Worm (Caenorhabditis elegans) whole organism, L2 larva: Measurements from ENCODE around the gene C39D10.2.

ENCODE experiments used
- Y55F3AM.14 ChIP-seq: fragments of 200-800 bp; sonication (Bioruptor generic); optimal IDR thresholded peaks from 2 replicates; lab custom pipeline; 2018; ENCODE audit warnings: mild to moderate bottlenecking, missing genetic modification characterization, missing compliant biosample characterization
- aly-2 ChIP-seq: fragments of 150-350 bp; optimal IDR thresholded peaks from 2 replicates; lab custom pipeline; 2014; ENCODE audit warnings: missing biosample characterization, missing genetic modification characterization
- ama-1 ChIP-seq: fragments of 150-350 bp; optimal IDR thresholded peaks from 2 replicates; lab custom pipeline; 2018; ENCODE audit warnings: inconsistent platforms
- blmp-1 ChIP-seq: sonication (generic microtip); optimal IDR thresholded peaks from 2 replicates; lab custom pipeline; 2017; ENCODE audit warnings: missing genetic modification characterization, mild to moderate bottlenecking, missing compliant biosample characterization, antibody characterized with exemption, moderate library complexity; ENCODE audit not compliant: insufficient read depth
- ceh-16 ChIP-seq: fragments of 150-350 bp; optimal IDR thresholded peaks from 2 replicates; lab custom pipeline; 2014; ENCODE audit warnings: missing biosample characterization, missing genetic modification characterization
- crh-2 ChIP-seq: sonication (generic microtip); optimal IDR thresholded peaks from 2 replicates; lab custom pipeline; 2017; ENCODE audit warnings: missing biosample characterization, missing genetic modification characterization
- dmd-4 ChIP-seq: sonication (generic microtip); optimal IDR thresholded peaks from 2 replicates; lab custom pipeline; 2017; ENCODE audit warnings: missing biosample characterization, missing genetic modification characterization
- egl-27 ChIP-seq: sonication (generic microtip); optimal IDR thresholded peaks from 3 replicates; lab custom pipeline; 2017; ENCODE audit warnings: missing biosample characterization, missing genetic modification reagents, missing genetic modification characterization
- elt-3 ChIP-seq: sonication (generic microtip); optimal IDR thresholded peaks from 2 replicates; lab custom pipeline; 2017; ENCODE audit warnings: missing biosample characterization, missing genetic modification characterization
- gmeb-1 ChIP-seq: fragments of 150-350 bp; optimal IDR thresholded peaks from 2 replicates; lab custom pipeline; 2014; ENCODE audit warnings: missing biosample characterization, missing genetic modification characterization
- lin-13 ChIP-seq: fragments of 150-350 bp; optimal IDR thresholded peaks from 2 replicates; lab custom pipeline; 2014; ENCODE audit warnings: missing biosample characterization, missing genetic modification reagents, missing genetic modification characterization
- lin-39 ChIP-seq: fragments of 150-350 bp; optimal IDR thresholded peaks from 2 replicates; lab custom pipeline; 2014; ENCODE audit warnings: missing biosample characterization, missing genetic modification reagents, missing genetic modification characterization
- lsy-2 ChIP-seq, 2 experiments: fragments of 150-350 bp in 1 of 2; sonication (generic microtip) in 1 of 2; optimal IDR thresholded peaks; 2 replicates each; lab custom pipeline; 2014 to 2017; ENCODE audit warnings: missing biosample characterization in 2 of 2, missing genetic modification characterization in 2 of 2
- mab-5 ChIP-seq: fragments of 150-350 bp; optimal IDR thresholded peaks from 2 replicates; lab custom pipeline; 2014; ENCODE audit warnings: missing biosample characterization, missing genetic modification characterization
- mdl-1 ChIP-seq, 2 experiments: fragments of 150-350 bp in 1 of 2; sonication (generic microtip) in 1 of 2; optimal IDR thresholded peaks; 2 replicates each; lab custom pipeline; 2017; ENCODE audit warnings: missing biosample characterization in 2 of 2, missing genetic modification characterization in 2 of 2
- nhr-12 ChIP-seq: fragments of 150-350 bp; optimal IDR thresholded peaks from 2 replicates; lab custom pipeline; 2014; ENCODE audit warnings: missing biosample characterization, missing genetic modification characterization
- nhr-129 ChIP-seq: fragments of 150-350 bp; optimal IDR thresholded peaks from 2 replicates; lab custom pipeline; 2014; ENCODE audit warnings: missing biosample characterization, missing genetic modification characterization
- nhr-21 ChIP-seq: fragments of 150-350 bp; optimal IDR thresholded peaks from 2 replicates; lab custom pipeline; 2014; ENCODE audit warnings: missing biosample characterization, missing genetic modification characterization
- nhr-237 ChIP-seq: fragments of 150-350 bp; optimal IDR thresholded peaks from 2 replicates; lab custom pipeline; 2014; ENCODE audit warnings: missing biosample characterization, missing genetic modification characterization
- nhr-6 ChIP-seq: fragments of 150-350 bp; optimal IDR thresholded peaks from 2 replicates; lab custom pipeline; 2014; ENCODE audit warnings: missing biosample characterization, missing genetic modification characterization
- nhr-77 ChIP-seq: fragments of 150-350 bp; optimal IDR thresholded peaks from 2 replicates; lab custom pipeline; 2014; ENCODE audit warnings: missing biosample characterization, missing genetic modification characterization
- skn-1 ChIP-seq: sonication (generic microtip); optimal IDR thresholded peaks from 2 replicates; lab custom pipeline; 2017; ENCODE audit warnings: missing biosample characterization, missing genetic modification characterization
- sma-3 ChIP-seq: sonication (generic microtip); optimal IDR thresholded peaks from 2 replicates; lab custom pipeline; 2016; ENCODE audit warnings: missing genetic modification reagents, missing genetic modification characterization, missing compliant biosample characterization
- sma-9 ChIP-seq, 2 experiments: fragments of 150-350 bp in 1 of 2; sonication (generic microtip) in 1 of 2; optimal IDR thresholded peaks; 2 replicates each; lab custom pipeline; 2014 to 2016; ENCODE audit warnings: missing genetic modification characterization in 2 of 2, mild to moderate bottlenecking in 1 of 2, missing biosample characterization in 1 of 2, missing compliant biosample characterization in 1 of 2, missing genetic modification reagents in 1 of 2, moderate library complexity in 1 of 2
- snpc-4 ChIP-seq: fragments of 150-350 bp; optimal IDR thresholded peaks from 2 replicates; lab custom pipeline; 2014; ENCODE audit warnings: missing biosample characterization, missing genetic modification characterization
- unc-55 ChIP-seq: fragments of 150-350 bp; sonication (generic microtip); optimal IDR thresholded peaks from 3 replicates; lab custom pipeline; 2014; ENCODE audit warnings: missing biosample characterization, missing genetic modification reagents, missing genetic modification characterization
- unc-62 ChIP-seq: fragments of 150-350 bp; optimal IDR thresholded peaks from 2 replicates; lab custom pipeline; 2014; ENCODE audit warnings: missing biosample characterization, missing genetic modification reagents, missing genetic modification characterization
- ztf-1 ChIP-seq: fragments of 200-800 bp; sonication (Bioruptor generic); conservative IDR thresholded peaks from 2 replicates; pipeline ENCODE4 v1.3.6; 2022; ENCODE audit warnings: missing genetic modification characterization, missing compliant biosample characterization

The C39D10.2 gene

ce11 chrX:7867307-7867706 is 21.7 kb upstream of the C39D10.2 start:
- TF ChIP-seq ztf-1 (no peak), lin-39 (no peak), crh-2 (no peak), lsy-2 (tag; optimal IDR thresholded peaks at IDR 0.05; lab: Kevin White, UChicago) (no peak), dmd-4 (tag; lab: Kevin White, UChicago) (no peak), skn-1 (tag; lab: Kevin White, UChicago) (peak; percentile 44)

- TF ChIP-seq unc-55 (GFP tag; lab: Kevin White, UChicago) (peak; percentile 63), nhr-6 (tag; lab: Kevin White, UChicago) (no peak), mab-5 (peak; percentile 29)
Observed at ce11 chrX:7873350-7873749, 15.7 kb upstream of the C39D10.2 start.

ce11 chrX:7875854-7876253 is 13.2 kb upstream of the C39D10.2 start, which contains the start of gene cca-1:
cca-1 (minus strand) TSS chrX:7875954.
- TF ChIP-seq nhr-12 (tag; lab: Kevin White, UChicago): no peak
- no peak for TF ChIP-seq mdl-1 (tag; optimal IDR thresholded peaks at IDR 0.05; lab: Kevin White, UChicago)
- TF ChIP-seq lin-13 (GFP tag; lab: Kevin White, UChicago): no peak
- no peak for TF ChIP-seq Y55F3AM.14 (GFP tag; lab: Kevin White, UChicago)
- TF ChIP-seq unc-62 (GFP tag; lab: Kevin White, UChicago): no peak
- no peak for TF ChIP-seq nhr-237 (tag; lab: Kevin White, UChicago)
- no peak for TF ChIP-seq egl-27 (tag; lab: Kevin White, UChicago)
- TF ChIP-seq sma-9 (GFP tag; optimal IDR thresholded peaks at IDR 0.05; lab: Kevin White, UChicago): no peak
- TF ChIP-seq sma-9 (tag; optimal IDR thresholded peaks at IDR 0.05; lab: Kevin White, UChicago): no peak
- no peak for TF ChIP-seq gmeb-1 (tag; lab: Kevin White, UChicago)

- TF ChIP-seq sma-3 (GFP tag; lab: Kevin White, UChicago) (no peak), ama-1 (no peak), nhr-6 (tag; lab: Kevin White, UChicago) (no peak), nhr-21 (tag; lab: Kevin White, UChicago) (peak; percentile 6)
Observed at ce11 chrX:7880848-7881247, 8.2 kb upstream of the C39D10.2 start, which contains the start of gene C39D10.8. C39D10.8 (minus strand) TSS chrX:7880948.

ce11 chrX:7881307-7881706 is 7.7 kb upstream of the C39D10.2 start:
- no peak for TF ChIP-seq gmeb-1 (tag; lab: Kevin White, UChicago)
- TF ChIP-seq unc-62 (GFP tag; lab: Kevin White, UChicago): no peak
- TF ChIP-seq ceh-16: no peak
- TF ChIP-seq nhr-12 (tag; lab: Kevin White, UChicago): no peak
- TF ChIP-seq nhr-129 (tag; lab: Kevin White, UChicago): no peak
- TF ChIP-seq lin-39: no peak
- TF ChIP-seq aly-2: no peak
- TF ChIP-seq sma-3 (GFP tag; lab: Kevin White, UChicago): no peak
- TF ChIP-seq elt-3 (tag; lab: Kevin White, UChicago): no peak
- TF ChIP-seq sma-9 (GFP tag; optimal IDR thresholded peaks at IDR 0.05; lab: Kevin White, UChicago): no peak
- TF ChIP-seq sma-9 (tag; optimal IDR thresholded peaks at IDR 0.05; lab: Kevin White, UChicago): no peak
- no peak for TF ChIP-seq crh-2
- no peak for TF ChIP-seq nhr-77 (tag; lab: Kevin White, UChicago)
- TF ChIP-seq blmp-1 (tag; lab: Kevin White, UChicago): no peak
- no peak for TF ChIP-seq snpc-4 (tag; lab: Kevin White, UChicago)
- no peak for TF ChIP-seq nhr-21 (tag; lab: Kevin White, UChicago)

- TF ChIP-seq nhr-129 (tag; lab: Kevin White, UChicago) (no peak), mab-5 (no peak), Y55F3AM.14 (GFP tag; lab: Kevin White, UChicago) (no peak), nhr-237 (tag; lab: Kevin White, UChicago) (no peak)
Observed at ce11 chrX:7883994-7884393, 5.0 kb upstream of the C39D10.2 start, which contains the start of gene pcyt-2.2. pcyt-2.2 (plus strand) TSS chrX:7884294.

ce11 chrX:7886200-7886599 is 2.8 kb upstream of the C39D10.2 start:
- no peak for TF ChIP-seq blmp-1 (tag; lab: Kevin White, UChicago)
- no peak for TF ChIP-seq sma-9 (GFP tag; optimal IDR thresholded peaks at IDR 0.05; lab: Kevin White, UChicago)
- TF ChIP-seq sma-9 (tag; optimal IDR thresholded peaks at IDR 0.05; lab: Kevin White, UChicago): no peak
- TF ChIP-seq elt-3 (tag; lab: Kevin White, UChicago): no peak
